Fruit fly (Drosophila melanogaster) whole organism, embryonic: ENCODE results near the gene CG13912.

Experiments used
- B-H1 ChIP-seq: fragments of 200-800 bp; sonication (Bioruptor generic); IDR thresholded peaks from 3 replicates; pipeline ENCODE4 v1.3.6; 2022; ENCODE audit warnings: missing biosample characterization, missing genetic modification characterization
- Blimp-1 ChIP-seq: fragments of 200-800 bp; sonication (Bioruptor generic); optimal IDR thresholded peaks from 3 replicates; lab custom pipeline; 2018; ENCODE audit warnings: missing biosample characterization, missing genetic modification characterization, mild to moderate bottlenecking, moderate library complexity, missing genetic modification reagents
- Bteb2 ChIP-seq: fragments of 200-800 bp; sonication (Bioruptor generic); optimal IDR thresholded peaks from 2 replicates; lab custom pipeline; 2016; ENCODE audit warnings: missing biosample characterization, missing genetic modification characterization
- CG10147 ChIP-seq: fragments of 200-800 bp; sonication (Bioruptor generic); optimal IDR thresholded peaks from 2 replicates; lab custom pipeline; 2019; ENCODE audit warnings: missing biosample characterization, mild to moderate bottlenecking, missing genetic modification characterization, moderate library complexity
- CG12391 ChIP-seq: fragments of 200-800 bp; sonication (Bioruptor generic); optimal IDR thresholded peaks from 3 replicates; lab custom pipeline; 2018; ENCODE audit warnings: missing biosample characterization, mild to moderate bottlenecking, missing genetic modification characterization, moderate library complexity
- CG12769 ChIP-seq: fragments of 200-800 bp; sonication (Bioruptor generic); optimal IDR thresholded peaks from 2 replicates; lab custom pipeline; 2019; ENCODE audit warnings: missing biosample characterization, mild to moderate bottlenecking, missing genetic modification characterization, moderate library complexity
- CG13296 ChIP-seq: fragments of 200-800 bp; sonication (Bioruptor generic); optimal IDR thresholded peaks from 3 replicates; lab custom pipeline; 2018; ENCODE audit warnings: missing biosample characterization, mild to moderate bottlenecking, missing genetic modification characterization
- CG14014 ChIP-seq: fragments of 200-800 bp; sonication (Bioruptor generic); IDR thresholded peaks from 2 replicates; pipeline ENCODE4 v1.3.6; 2022; ENCODE audit warnings: missing biosample characterization, missing genetic modification characterization
- CG15269 ChIP-seq: fragments of 200-800 bp; sonication (Bioruptor generic); optimal IDR thresholded peaks from 2 replicates; lab custom pipeline; 2018; ENCODE audit warnings: missing biosample characterization, mild to moderate bottlenecking, missing genetic modification characterization, moderate library complexity
- CG17359 ChIP-seq: fragments of 200-800 bp; sonication (Bioruptor generic); optimal IDR thresholded peaks from 3 replicates; lab custom pipeline; 2018; ENCODE audit warnings: missing biosample characterization, mild to moderate bottlenecking, missing genetic modification characterization, moderate library complexity
- CG2712 ChIP-seq: fragments of 200-800 bp; optimal IDR thresholded peaks from 3 replicates; lab custom pipeline; 2019; ENCODE audit warnings: missing biosample characterization, mild to moderate bottlenecking, missing genetic modification characterization, moderate library complexity
- CG2889 ChIP-seq: fragments of 200-800 bp; sonication (Bioruptor generic); IDR thresholded peaks from 3 replicates; pipeline ENCODE4 v1.3.6; 2022; ENCODE audit warnings: missing biosample characterization, missing genetic modification characterization
- CG31441 ChIP-seq: fragments of 200-800 bp; sonication (Bioruptor generic); IDR thresholded peaks from 2 replicates; pipeline ENCODE4 v1.3.6; 2022; ENCODE audit warnings: missing biosample characterization, missing genetic modification characterization
- CG32767 ChIP-seq: fragments of 200-800 bp; sonication (Bioruptor generic); IDR thresholded peaks from 2 replicates; pipeline ENCODE4 v1.3.6; 2022; ENCODE audit warnings: missing biosample characterization, missing genetic modification characterization
- CG3995 ChIP-seq: fragments of 200-800 bp; sonication (Bioruptor generic); optimal IDR thresholded peaks from 3 replicates; lab custom pipeline; 2016; ENCODE audit warnings: missing biosample characterization, missing genetic modification characterization
- CG4820 ChIP-seq: fragments of 200-800 bp; sonication (Bioruptor generic); optimal IDR thresholded peaks from 3 replicates; lab custom pipeline; 2016; ENCODE audit warnings: missing biosample characterization, missing genetic modification characterization
- CG7556 ChIP-seq: fragments of 200-800 bp; sonication (Bioruptor generic); optimal IDR thresholded peaks from 2 replicates; lab custom pipeline; 2017; ENCODE audit warnings: missing biosample characterization, mild to moderate bottlenecking, missing genetic modification characterization
- CG7786 ChIP-seq: fragments of 200-800 bp; sonication (Bioruptor generic); optimal IDR thresholded peaks from 2 replicates; lab custom pipeline; 2016; ENCODE audit warnings: missing biosample characterization, missing genetic modification characterization
- Dll ChIP-seq: fragments of 200-800 bp; sonication (Bioruptor generic); IDR thresholded peaks from 4 replicates; pipeline ENCODE4 v1.3.6; 2022; ENCODE audit warnings: missing biosample characterization, missing genetic modification characterization; ENCODE audit not compliant: partially characterized antibody
- HLHmδ ChIP-seq: fragments of 200-800 bp; sonication (Bioruptor generic); optimal IDR thresholded peaks from 2 replicates; lab custom pipeline; 2018; ENCODE audit warnings: missing biosample characterization, mild to moderate bottlenecking, missing genetic modification characterization, moderate library complexity
- Hr39 ChIP-seq: fragments of >200 bp; optimal IDR thresholded peaks from 2 replicates; lab custom pipeline; 2017
- Hr51 ChIP-seq, 2 experiments: fragments of 200-800 bp; sonication (Bioruptor generic); optimal IDR thresholded peaks; 2 replicates in 1 of 2; 3 replicates in 1 of 2; lab custom pipeline; 2016 to 2018; ENCODE audit warnings: missing biosample characterization in 2 of 2, missing genetic modification characterization in 2 of 2, mild to moderate bottlenecking in 1 of 2, moderate library complexity in 1 of 2
- Meics ChIP-seq: fragments of 200-800 bp; sonication (Bioruptor generic); optimal IDR thresholded peaks from 2 replicates; lab custom pipeline; 2017; ENCODE audit warnings: missing biosample characterization, mild to moderate bottlenecking, missing genetic modification characterization
- NK7.1 ChIP-seq: fragments of 200-800 bp; sonication (Bioruptor generic); optimal IDR thresholded peaks from 3 replicates; lab custom pipeline; 2016; ENCODE audit warnings: missing biosample characterization, missing genetic modification characterization
- Nf-YB ChIP-seq: fragments of 200-800 bp; sonication (Bioruptor generic); optimal IDR thresholded peaks from 3 replicates; lab custom pipeline; 2019; ENCODE audit warnings: missing biosample characterization, mild to moderate bottlenecking, missing genetic modification characterization, moderate library complexity
- Nf-YC ChIP-seq: fragments of 200-800 bp; optimal IDR thresholded peaks from 3 replicates; lab custom pipeline; 2019; ENCODE audit warnings: missing biosample characterization, mild to moderate bottlenecking, missing genetic modification characterization, moderate library complexity
- PHDP ChIP-seq: fragments of 200-800 bp; sonication (Bioruptor generic); optimal IDR thresholded peaks from 3 replicates; lab custom pipeline; 2018; ENCODE audit warnings: missing biosample characterization, mild to moderate bottlenecking, missing genetic modification characterization, moderate library complexity
- Rfx ChIP-seq: fragments of 200-800 bp; sonication (Bioruptor generic); IDR thresholded peaks from 2 replicates; pipeline ENCODE4 v1.3.6; 2022; ENCODE audit warnings: missing biosample characterization, missing genetic modification characterization
- Trl ChIP-seq, 3 experiments: fragments of >200 bp in 2 of 3; fragments of 200-800 bp in 1 of 3; sonication (Bioruptor generic) in 1 of 3; optimal IDR thresholded peaks; 2 replicates in 1 of 3; 3 replicates in 2 of 3; lab custom pipeline; 2016 to 2017; ENCODE audit warnings: missing biosample characterization in 1 of 3, missing genetic modification characterization in 1 of 3
- dmrt99B ChIP-seq: fragments of 200-800 bp; sonication (Bioruptor generic); optimal IDR thresholded peaks from 2 replicates; lab custom pipeline; 2018; ENCODE audit warnings: missing biosample characterization, mild to moderate bottlenecking, missing genetic modification characterization, moderate library complexity
- dysf ChIP-seq: fragments of 200-800 bp; sonication (Bioruptor generic); IDR thresholded peaks from 3 replicates; pipeline ENCODE4 v1.3.6; 2022; ENCODE audit warnings: missing biosample characterization, missing genetic modification characterization
- esg ChIP-seq: fragments of 200-800 bp; sonication (Bioruptor generic); conservative IDR thresholded peaks from 2 replicates; pipeline ENCODE4 v1.3.6; 2022; ENCODE audit warnings: missing biosample characterization, missing genetic modification characterization
- grau ChIP-seq: fragments of 200-800 bp; optimal IDR thresholded peaks from 3 replicates; lab custom pipeline; 2019; ENCODE audit warnings: missing biosample characterization, mild to moderate bottlenecking, missing genetic modification characterization, moderate library complexity
- gt ChIP-seq: fragments of 200-800 bp; sonication (Bioruptor generic); IDR thresholded peaks from 2 replicates; pipeline ENCODE4 v1.3.6; 2022; ENCODE audit warnings: missing biosample characterization, missing genetic modification characterization
- lmd ChIP-seq: fragments of 200-800 bp; sonication (Bioruptor generic); IDR thresholded peaks from 2 replicates; pipeline ENCODE4 v1.3.6; 2022; ENCODE audit warnings: missing biosample characterization, missing genetic modification characterization
- luna ChIP-seq: fragments of 200-800 bp; sonication (Bioruptor generic); optimal IDR thresholded peaks from 2 replicates; lab custom pipeline; 2016; ENCODE audit warnings: missing biosample characterization, missing genetic modification characterization
- nerfin-1 ChIP-seq: fragments of 200-800 bp; sonication (Bioruptor generic); optimal IDR thresholded peaks from 3 replicates; lab custom pipeline; 2019; ENCODE audit warnings: missing biosample characterization, mild to moderate bottlenecking, missing genetic modification characterization, moderate library complexity
- pros ChIP-seq: fragments of 200-800 bp; sonication (Bioruptor generic); optimal IDR thresholded peaks from 3 replicates; lab custom pipeline; 2019; ENCODE audit warnings: missing biosample characterization, mild to moderate bottlenecking, missing genetic modification characterization, moderate library complexity
- row ChIP-seq: fragments of 200-800 bp; sonication (Bioruptor generic); IDR thresholded peaks from 3 replicates; pipeline ENCODE4 v1.3.6; 2022; ENCODE audit warnings: missing biosample characterization, missing genetic modification characterization
- run ChIP-seq: fragments of 200-800 bp; sonication (Bioruptor generic); optimal IDR thresholded peaks from 3 replicates; lab custom pipeline; 2018; ENCODE audit warnings: missing biosample characterization, mild to moderate bottlenecking, missing genetic modification characterization
- scrt ChIP-seq: fragments of 200-800 bp; sonication (Bioruptor generic); optimal IDR thresholded peaks from 2 replicates; lab custom pipeline; 2018; ENCODE audit warnings: missing biosample characterization, mild to moderate bottlenecking, missing genetic modification characterization, moderate library complexity
- sens ChIP-seq: fragments of 200-800 bp; sonication (Bioruptor generic); peaks from one replicate; lab custom pipeline; 2016; ENCODE audit warnings: missing biosample characterization, missing genetic modification characterization
- slp2 ChIP-seq: fragments of 200-800 bp; sonication (Bioruptor generic); optimal IDR thresholded peaks from 2 replicates; lab custom pipeline; 2016; ENCODE audit warnings: missing biosample characterization, missing genetic modification characterization
- sna ChIP-seq: fragments of 200-800 bp; sonication (Bioruptor generic); IDR thresholded peaks from 2 replicates; pipeline ENCODE4 v1.3.6; 2022; ENCODE audit warnings: missing biosample characterization, missing genetic modification characterization; ENCODE audit not compliant: partially characterized antibody
- tap ChIP-seq: fragments of 200-800 bp; optimal IDR thresholded peaks from 3 replicates; lab custom pipeline; 2019; ENCODE audit warnings: missing biosample characterization, mild to moderate bottlenecking, missing genetic modification characterization, moderate library complexity
- unc-4 ChIP-seq: fragments of 200-800 bp; sonication (Bioruptor generic); IDR thresholded peaks from 2 replicates; pipeline ENCODE4 v1.3.6; 2022; ENCODE audit warnings: missing biosample characterization, missing genetic modification characterization; ENCODE audit not compliant: partially characterized antibody
- vvl ChIP-seq: fragments of 200-800 bp; sonication (Bioruptor generic); IDR thresholded peaks from 2 replicates; pipeline ENCODE4 v1.3.6; 2022; ENCODE audit warnings: missing biosample characterization, missing genetic modification characterization
- zen2 ChIP-seq: fragments of 200-800 bp; sonication (Bioruptor generic); IDR thresholded peaks from 3 replicates; pipeline ENCODE4 v1.3.6; 2022; ENCODE audit warnings: missing biosample characterization, missing genetic modification characterization; ENCODE audit not compliant: partially characterized antibody
- zfh2 ChIP-seq: fragments of 200-800 bp; sonication (Bioruptor generic); optimal IDR thresholded peaks from 2 replicates; lab custom pipeline; 2016; ENCODE audit warnings: missing biosample characterization, missing genetic modification characterization

CG13912 gene

DNA sequence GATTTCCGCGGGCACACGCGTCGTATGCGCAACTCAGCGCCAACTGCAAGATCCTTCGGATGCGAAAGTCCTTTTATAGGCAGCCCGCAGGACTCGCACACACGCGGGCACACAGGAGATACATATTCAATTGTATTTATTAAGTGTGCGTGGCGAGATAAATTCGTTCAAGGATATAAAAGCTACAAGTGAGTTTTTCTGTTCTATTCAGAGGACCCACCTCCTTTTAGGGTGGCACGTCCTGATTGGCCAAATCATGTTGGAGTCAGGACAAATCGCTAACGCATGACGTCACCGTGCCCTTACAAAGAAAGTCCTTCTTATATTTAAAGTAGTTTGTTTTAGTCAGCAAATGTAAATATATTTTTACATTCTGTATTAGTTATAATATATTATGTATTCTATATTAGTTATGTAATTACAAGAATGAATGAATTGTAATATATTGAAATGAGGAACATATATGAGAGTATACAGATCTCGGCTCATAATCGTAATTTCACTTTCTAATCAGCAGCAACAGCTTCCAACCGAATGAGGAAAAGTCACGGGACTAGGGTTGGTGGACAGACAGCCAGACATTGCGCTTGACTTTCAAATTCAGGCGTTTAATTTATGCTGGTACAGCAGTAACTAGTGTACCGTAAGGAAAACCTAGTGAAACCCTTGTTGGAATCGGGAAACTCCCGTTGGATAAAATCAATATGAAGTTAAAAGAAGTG is 3.9 kb downstream of the CG13912 start, which contains the start of gene Trhn (continued):
- TF ChIP-seq CG12769 (tag; lab: Kevin White, UChicago) (no peak), CG10147 (peak; percentile 8), CG7556 (GFP tag; lab: Kevin White, UChicago) (peak; percentile 16), NK7.1 (GFP tag; lab: Kevin White, UChicago) (no peak), unc-4 (GFP tag; lab: Robert Waterston, UW) (no peak), nerfin-1 (no peak), CG2712 (peak; percentile 34), CG4820 (no peak), esg (GFP tag; lab: Robert Waterston, UW) (no peak), tap (peak; percentile 18), CG7786 (GFP tag; lab: Kevin White, UChicago) (no peak), Hr39 (no peak), lmd (GFP tag; lab: Robert Waterston, UW) (no peak; the same call in 1 of the 2 replicates), B-H1 (GFP tag; lab: Robert Waterston, UW) (no peak), Blimp-1 (GFP tag; lab: Kevin White, UChicago) (peak; percentile 11), scrt (peak; percentile 60), zfh2 (GFP tag; lab: Kevin White, UChicago) (no peak), CG2889 (no peak), pros (GFP tag; lab: Kevin White, UChicago) (no peak), slp2 (no peak), sna (GFP tag; lab: Robert Waterston, UW) (no peak), CG12391 (peak; percentile 4), dmrt99B (tag; lab: Kevin White, UChicago) (peak; percentile 47), Rfx (GFP tag; lab: Robert Waterston, UW) (no peak; the same call in 1 of the 2 replicates), luna (no peak), dysf (GFP tag; lab: Robert Waterston, UW) (peak; percentile 11; the same call in 1 of the 3 replicates), PHDP (tag; lab: Kevin White, UChicago) (no peak), run (no peak), gt (GFP tag; lab: Robert Waterston, UW) (no peak), vvl (GFP tag; lab: Robert Waterston, UW) (peak; percentile 21; the same call in 1 of the 2 replicates), CG14014 (0 out of 2 replicates have a peak, but pooled peaks have one; percentile 16), CG17359 (tag; lab: Kevin White, UChicago) (peak; percentile 36), CG3995 (GFP tag; lab: Kevin White, UChicago) (no peak), CG31441 (GFP tag; lab: Robert Waterston, UW) (0 out of 2 replicates have a peak, but pooled peaks have one; percentile 23), CG13296 (GFP tag; lab: Kevin White, UChicago) (peak; percentile 26), Trl (optimal IDR thresholded peaks at IDR 0.05; lab: Kevin White, UChicago) (no peak), Trl (GFP tag; optimal IDR thresholded peaks at IDR 0.05; lab: Kevin White, UChicago) (no peak), row (GFP tag; lab: Robert Waterston, UW) (peak; percentile 50; the same call in 2 of the 3 replicates), Bteb2 (GFP tag; lab: Kevin White, UChicago) (no peak), Hr51 (GFP tag; optimal IDR thresholded peaks at IDR 0.05; lab: Kevin White, UChicago) (peak in 1 of 2 experiments; percentile 41), grau (peak; percentile 25), Meics (peak; percentile 31), sens (GFP tag; lab: Kevin White, UChicago) (peak; percentile 58), CG32767 (GFP tag; lab: Robert Waterston, UW) (no peak), CG15269 (tag; lab: Kevin White, UChicago) (peak; percentile 7), Dll (no peak), Nf-YB (GFP tag; lab: Kevin White, UChicago) (peak; percentile 24), Nf-YC (tag; lab: Kevin White, UChicago) (peak; percentile 83), zen2 (GFP tag; lab: Robert Waterston, UW) (no peak), HLHmδ (GFP tag; lab: Kevin White, UChicago) (no peak)
